Worm (Caenorhabditis elegans): Measurements from ENCODE around the gene trul-1.

DNA sequence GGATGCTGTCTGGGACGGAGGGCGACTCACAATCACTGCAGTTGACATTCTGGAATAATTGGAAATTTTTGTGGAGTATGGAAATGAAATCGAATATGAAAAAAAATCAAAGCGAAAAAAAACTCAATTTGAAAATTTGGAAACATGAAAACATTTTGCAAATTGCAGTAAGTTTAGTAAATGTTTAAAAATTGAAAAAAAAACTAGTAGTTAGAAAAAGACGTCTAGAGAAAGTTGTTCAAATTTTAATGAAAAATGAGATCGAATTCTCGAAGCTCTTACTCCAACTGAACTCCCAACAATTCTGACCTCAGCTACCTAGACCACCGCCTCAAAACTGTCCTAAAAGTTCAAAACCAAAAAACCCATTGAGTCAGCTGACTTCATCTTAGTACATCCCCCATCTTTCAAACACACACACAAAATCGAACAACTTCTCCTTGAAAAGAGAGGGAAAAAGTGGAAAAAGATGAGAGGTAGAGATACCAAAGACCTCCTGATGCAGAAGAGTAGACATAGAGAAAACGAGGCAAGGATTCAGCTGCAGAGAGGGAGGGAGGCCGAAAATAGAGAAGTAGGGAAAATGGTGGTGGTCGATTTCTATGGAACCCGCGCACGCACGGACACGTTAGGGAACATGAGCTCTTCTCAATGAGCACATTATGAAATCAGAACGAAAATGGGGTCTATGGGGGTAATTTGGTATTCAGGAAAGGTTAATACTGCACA lies 40.8 kb upstream of the trul-1 start, which contains the start of gene K01A2.10:
- TF ChIP-seq nhr-43 (tag; optimal IDR thresholded peaks at IDR 0.05; ENCODE audit: poor library complexity, severe bottlenecking) = no peak
- no peak for TF ChIP-seq elt-2 (tag; optimal IDR thresholded peaks at IDR 0.05)
- no peak for TF ChIP-seq R02D3.7 (tag; optimal IDR thresholded peaks at IDR 0.05)
- TF ChIP-seq tbx-2 (tag; optimal IDR thresholded peaks at IDR 0.05) = no peak
- no peak for TF ChIP-seq lsy-12 (tag; optimal IDR thresholded peaks at IDR 0.05)
- TF ChIP-seq nhr-76 (tag; optimal IDR thresholded peaks at IDR 0.05) = no peak
- no peak for TF ChIP-seq ceh-82 (tag; optimal IDR thresholded peaks at IDR 0.05)
- no peak for TF ChIP-seq skn-1 (tag; optimal IDR thresholded peaks at IDR 0.05)
- no peak for TF ChIP-seq mdl-1 (tag; optimal IDR thresholded peaks at IDR 0.05)
- TF ChIP-seq nhr-25 (tag; optimal IDR thresholded peaks at IDR 0.05) = peak; percentile 23
- TF ChIP-seq unc-62 (GFP tag; optimal IDR thresholded peaks at IDR 0.05) = no peak
- TF ChIP-seq nhr-28 (tag; optimal IDR thresholded peaks at IDR 0.05) = no peak
- no peak for TF ChIP-seq ama-1 (optimal IDR thresholded peaks at IDR 0.05)

Measured in whole organism, L3 larva.